Worm (Caenorhabditis elegans) whole organism, late embryonic: ENCODE results near the gene W06A11.1.

ENCODE experiments used
- K09A11.1 ChIP-seq: sonication (generic microtip); optimal IDR thresholded peaks from 2 replicates; lab custom pipeline; 2017; ENCODE audit warnings: antibody characterized with exemption, mild to moderate bottlenecking, missing genetic modification characterization, missing compliant biosample characterization; ENCODE audit not compliant: insufficient read depth
- ceh-45 ChIP-seq: fragments of 200-800 bp; sonication (Bioruptor generic); IDR thresholded peaks from 2 replicates; pipeline ENCODE4 v1.3.6; 2022; ENCODE audit warnings: missing genetic modification reagents, missing genetic modification characterization, missing compliant biosample characterization
- ceh-6 ChIP-seq: fragments of 200-800 bp; sonication (Bioruptor generic); optimal IDR thresholded peaks from 2 replicates; lab custom pipeline; 2018; ENCODE audit warnings: mild to moderate bottlenecking, missing genetic modification characterization, missing compliant biosample characterization
- ceh-9 ChIP-seq: sonication (generic microtip); optimal IDR thresholded peaks from 2 replicates; lab custom pipeline; 2016; ENCODE audit warnings: mild to moderate bottlenecking, missing genetic modification characterization, inconsistent platforms, missing compliant biosample characterization
- fkh-10 ChIP-seq: fragments of 150-350 bp; optimal IDR thresholded peaks from 2 replicates; lab custom pipeline; 2014; ENCODE audit warnings: missing biosample characterization, missing genetic modification reagents, missing genetic modification characterization
- gmeb-2 ChIP-seq: sonication (generic microtip); optimal IDR thresholded peaks from 2 replicates; lab custom pipeline; 2016; ENCODE audit warnings: missing genetic modification characterization, inconsistent platforms, missing compliant biosample characterization
- hlh-30 ChIP-seq: sonication (generic microtip); optimal IDR thresholded peaks from 2 replicates; lab custom pipeline; 2017; ENCODE audit warnings: antibody characterized with exemption, missing genetic modification characterization, missing compliant biosample characterization; ENCODE audit not compliant: insufficient read depth
- madf-2 ChIP-seq: sonication (generic microtip); optimal IDR thresholded peaks from 2 replicates; lab custom pipeline; 2017; ENCODE audit warnings: missing genetic modification characterization, missing compliant biosample characterization
- npax-4 ChIP-seq: sonication (generic microtip); optimal IDR thresholded peaks from 2 replicates; lab custom pipeline; 2016; ENCODE audit warnings: missing genetic modification characterization, missing compliant biosample characterization
- pax-1 ChIP-seq: fragments of 150-350 bp; optimal IDR thresholded peaks from 2 replicates; lab custom pipeline; 2014; ENCODE audit warnings: missing biosample characterization, missing genetic modification characterization
- rnt-1 ChIP-seq: sonication (generic microtip); optimal IDR thresholded peaks from 2 replicates; lab custom pipeline; 2016; ENCODE audit warnings: missing genetic modification characterization, missing compliant biosample characterization
- tbx-2 ChIP-seq: sonication (generic microtip); optimal IDR thresholded peaks from 2 replicates; lab custom pipeline; 2016; ENCODE audit warnings: missing genetic modification characterization, missing compliant biosample characterization

ce11 chrII:4094030-4094846 lies 26.9 kb downstream of the W06A11.1 start:
- TF ChIP-seq tbx-2 (tag; lab: Kevin White, UChicago) (no peak), madf-2 (tag; lab: Kevin White, UChicago) (no peak), hlh-30 (no peak), ceh-9 (tag; lab: Kevin White, UChicago) (no peak), rnt-1 (tag; lab: Kevin White, UChicago) (no peak), npax-4 (no peak), ceh-6 (GFP tag; lab: Kevin White, UChicago) (no peak), gmeb-2 (no peak), fkh-10 (GFP tag; lab: Kevin White, UChicago) (no peak), ceh-45 (GFP tag; lab: Robert Waterston, UW) (no peak), pax-1 (tag; lab: Kevin White, UChicago) (no peak), K09A11.1 (tag; lab: Kevin White, UChicago) (no peak)
